Fruit fly (Drosophila melanogaster) whole organism, wandering third instar larva: ENCODE data around the gene CG42335.

Source experiments
- Abd-B ChIP-seq: fragments of >200 bp; optimal IDR thresholded peaks from 2 replicates; lab custom pipeline; 2017; ENCODE audit warnings: missing biosample characterization, missing genetic modification characterization
- CG9705 ChIP-seq: fragments of 200-800 bp; sonication (Bioruptor generic); optimal IDR thresholded peaks from 2 replicates; lab custom pipeline; 2018; ENCODE audit warnings: missing biosample characterization, mild to moderate bottlenecking, missing genetic modification characterization
- CrebA ChIP-seq: fragments of 200-800 bp; sonication (Bioruptor generic); optimal IDR thresholded peaks from 2 replicates; lab custom pipeline; 2016; ENCODE audit warnings: missing biosample characterization, mild to moderate bottlenecking, missing genetic modification characterization, borderline replicate concordance
- Dfd ChIP-seq: fragments of >200 bp; optimal IDR thresholded peaks from 2 replicates; lab custom pipeline; 2017; ENCODE audit warnings: missing biosample characterization, missing genetic modification characterization
- Dif ChIP-seq: fragments of 200-275, 200-300 bp; sonication (Bioruptor generic); optimal IDR thresholded peaks from 2 replicates; lab custom pipeline; 2018; ENCODE audit warnings: missing biosample characterization, missing genetic modification characterization; ENCODE audit not compliant: partially characterized antibody
- GATAd ChIP-seq: sonication (Bioruptor generic); optimal IDR thresholded peaks from 2 replicates; lab custom pipeline; 2016; ENCODE audit warnings: missing biosample characterization, missing genetic modification characterization
- Hnf4 ChIP-seq: fragments of 200-800 bp; sonication (Bioruptor generic); optimal IDR thresholded peaks from 2 replicates; lab custom pipeline; 2016; ENCODE audit warnings: missing biosample characterization, mild to moderate bottlenecking, missing genetic modification characterization
- Hr78 ChIP-seq: fragments of >200 bp; optimal IDR thresholded peaks from 2 replicates; lab custom pipeline; 2017; ENCODE audit warnings: missing biosample characterization, missing genetic modification characterization
- Hr83 ChIP-seq: fragments of 200-300 bp; sonication (Bioruptor generic); optimal IDR thresholded peaks from 2 replicates; lab custom pipeline; 2016; ENCODE audit warnings: missing biosample characterization, mild to moderate bottlenecking, missing genetic modification characterization, moderate library complexity; ENCODE audit not compliant: poor library complexity, severe bottlenecking
- Jra ChIP-seq: sonication (Bioruptor generic); optimal IDR thresholded peaks from 2 replicates; lab custom pipeline; 2016; ENCODE audit warnings: missing biosample characterization, missing genetic modification characterization
- Mio ChIP-seq: sonication (Bioruptor generic); optimal IDR thresholded peaks from 2 replicates; lab custom pipeline; 2016; ENCODE audit warnings: missing biosample characterization, missing genetic modification characterization
- Myc ChIP-seq: fragments of >200 bp; optimal IDR thresholded peaks from 2 replicates; lab custom pipeline; 2017
- N ChIP-seq: fragments of >200 bp; optimal IDR thresholded peaks from 2 replicates; lab custom pipeline; 2018; ENCODE audit warnings: missing biosample characterization, missing external identifiers, missing genetic modification characterization
- OdsH ChIP-seq: fragments of 200-800 bp; sonication (Bioruptor generic); optimal IDR thresholded peaks from 2 replicates; lab custom pipeline; 2016; ENCODE audit warnings: missing biosample characterization, mild to moderate bottlenecking, missing genetic modification characterization
- Rel ChIP-seq, 2 experiments: fragments of 200-800 bp; sonication (Bioruptor generic) in 1 of 2; optimal IDR thresholded peaks; 2 replicates in 1 of 2; 3 replicates in 1 of 2; lab custom pipeline; 2016 to 2019; ENCODE audit warnings: mild to moderate bottlenecking in 2 of 2, missing biosample characterization in 2 of 2, missing genetic modification characterization in 2 of 2, moderate library complexity in 1 of 2
- Sp1 ChIP-seq: fragments of 200-800 bp; sonication (Bioruptor generic); optimal IDR thresholded peaks from 3 replicates; lab custom pipeline; 2019; ENCODE audit warnings: missing biosample characterization, mild to moderate bottlenecking, missing genetic modification characterization, moderate library complexity
- Vsx2 ChIP-seq: fragments of 200-300, 225-300 bp; sonication (Bioruptor generic); optimal IDR thresholded peaks from 2 replicates; lab custom pipeline; 2018; ENCODE audit warnings: missing biosample characterization, missing genetic modification characterization; ENCODE audit not compliant: partially characterized antibody
- br ChIP-seq: fragments of 200-800 bp; sonication (Bioruptor generic); optimal IDR thresholded peaks from 2 replicates; lab custom pipeline; 2016; ENCODE audit warnings: missing biosample characterization, missing genetic modification characterization
- brk ChIP-seq: fragments of 200-800 bp; sonication (Bioruptor generic); optimal IDR thresholded peaks from 2 replicates; lab custom pipeline; 2016; ENCODE audit warnings: missing biosample characterization, mild to moderate bottlenecking, missing genetic modification characterization
- dl ChIP-seq, 2 experiments: fragments of 175-275, 200-275 bp in 1 of 2; fragments of 200-275 bp in 1 of 2; sonication (Bioruptor generic); optimal IDR thresholded peaks; lab custom pipeline; 2018; ENCODE audit warnings: mild to moderate bottlenecking in 2 of 2, missing biosample characterization in 2 of 2, missing genetic modification characterization in 2 of 2, moderate library complexity in 2 of 2; ENCODE audit not compliant: partially characterized antibody in 2 of 2, insufficient read depth in 1 of 2
- dsf ChIP-seq: sonication (Bioruptor generic); optimal IDR thresholded peaks from 2 replicates; lab custom pipeline; 2016; ENCODE audit warnings: missing biosample characterization, missing genetic modification characterization, borderline replicate concordance
- ey ChIP-seq: fragments of 200-800 bp; sonication (Bioruptor generic); optimal IDR thresholded peaks from 2 replicates; lab custom pipeline; 2016; ENCODE audit warnings: missing biosample characterization, missing genetic modification characterization
- fru ChIP-seq: fragments of 200-800 bp; sonication (Bioruptor generic); optimal IDR thresholded peaks from 3 replicates; lab custom pipeline; 2016; ENCODE audit warnings: missing biosample characterization, mild to moderate bottlenecking, missing genetic modification characterization
- jim ChIP-seq: fragments of 175-275, 200-325 bp; sonication (Bioruptor generic); optimal IDR thresholded peaks from 2 replicates; lab custom pipeline; 2016; ENCODE audit warnings: missing biosample characterization, mild to moderate bottlenecking, missing genetic modification characterization
- lola ChIP-seq: fragments of >200 bp; optimal IDR thresholded peaks from 2 replicates; lab custom pipeline; 2017; ENCODE audit warnings: missing biosample characterization, missing genetic modification characterization
- pan ChIP-seq: fragments of >200 bp; optimal IDR thresholded peaks from 2 replicates; lab custom pipeline; 2017
- sage ChIP-seq: fragments of 200-800 bp; sonication (Bioruptor generic); optimal IDR thresholded peaks from 2 replicates; lab custom pipeline; 2016; ENCODE audit warnings: missing biosample characterization, mild to moderate bottlenecking, missing genetic modification characterization
- tai ChIP-seq: sonication (Bioruptor generic); optimal IDR thresholded peaks from 2 replicates; lab custom pipeline; 2016; ENCODE audit warnings: missing biosample characterization, missing genetic modification characterization
- usp ChIP-seq: fragments of >200 bp; optimal IDR thresholded peaks from 2 replicates; lab custom pipeline; 2017; ENCODE audit warnings: missing biosample characterization, missing genetic modification characterization
- woc ChIP-seq: sonication (Bioruptor generic); optimal IDR thresholded peaks from 2 replicates; lab custom pipeline; 2016; ENCODE audit warnings: missing biosample characterization, mild to moderate bottlenecking, missing genetic modification characterization

CG42335 gene

dm6 chr3R:21744988-21745387 lies 13.6 kb upstream of the CG42335 start, which contains the start of gene CG31343:
Gene CG31343 (plus strand): TSS chr3R:21745266.
- TF ChIP-seq Sp1 (GFP tag; lab: Kevin White, UChicago) (no peak), fru (no peak), dsf (GFP tag; lab: Kevin White, UChicago) (no peak), brk (GFP tag; lab: Kevin White, UChicago) (no peak), woc (no peak), ey (GFP tag; lab: Kevin White, UChicago) (no peak), CrebA (no peak), Rel (GFP tag; optimal IDR thresholded peaks at IDR 0.05; lab: Kevin White, UChicago) (no peak), Rel (tag; optimal IDR thresholded peaks at IDR 0.05; lab: Kevin White, UChicago) (no peak), Vsx2 (GFP tag; lab: Kevin White, UChicago) (no peak), GATAd (GFP tag; lab: Kevin White, UChicago) (no peak), pan (no peak)

dm6 chr3R:21745887-21746286 lies 12.7 kb upstream of the CG42335 start:
- no peak for TF ChIP-seq dl (GFP tag; optimal IDR thresholded peaks at IDR 0.05; lab: Kevin White, UChicago; ENCODE audit: insufficient read depth in 1 of 2, partially characterized antibody in 2 of 2)
- TF ChIP-seq Myc: no peak
- no peak for TF ChIP-seq sage (GFP tag; lab: Kevin White, UChicago)
- TF ChIP-seq tai (GFP tag; lab: Kevin White, UChicago): no peak
- no peak for TF ChIP-seq woc
- TF ChIP-seq dsf (GFP tag; lab: Kevin White, UChicago): no peak
- no peak for TF ChIP-seq Rel (GFP tag; optimal IDR thresholded peaks at IDR 0.05; lab: Kevin White, UChicago)
- no peak for TF ChIP-seq Rel (tag; optimal IDR thresholded peaks at IDR 0.05; lab: Kevin White, UChicago)
- no peak for TF ChIP-seq br (GFP tag; lab: Kevin White, UChicago)
- no peak for TF ChIP-seq Sp1 (GFP tag; lab: Kevin White, UChicago)
- TF ChIP-seq usp (GFP tag; lab: Kevin White, UChicago): no peak
- TF ChIP-seq Mio (GFP tag; lab: Kevin White, UChicago): no peak
- no peak for TF ChIP-seq CrebA
- TF ChIP-seq CG9705 (GFP tag; lab: Kevin White, UChicago): no peak
- no peak for TF ChIP-seq Hr83 (GFP tag; lab: Kevin White, UChicago)
- no peak for TF ChIP-seq Jra (GFP tag; lab: Kevin White, UChicago)
- no peak for TF ChIP-seq jim
- TF ChIP-seq lola (GFP tag; lab: Kevin White, UChicago): no peak

- TF ChIP-seq Dfd (GFP tag; lab: Kevin White, UChicago) (no peak), OdsH (GFP tag; lab: Kevin White, UChicago) (no peak), usp (GFP tag; lab: Kevin White, UChicago) (no peak), Dif (GFP tag; lab: Kevin White, UChicago) (no peak), dl (GFP tag; optimal IDR thresholded peaks at IDR 0.05; lab: Kevin White, UChicago; ENCODE audit: insufficient read depth in 1 of 2, partially characterized antibody in 2 of 2) (no peak), Rel (GFP tag; optimal IDR thresholded peaks at IDR 0.05; lab: Kevin White, UChicago) (no peak), Rel (tag; optimal IDR thresholded peaks at IDR 0.05; lab: Kevin White, UChicago) (no peak), Myc (no peak), Hnf4 (GFP tag; lab: Kevin White, UChicago) (no peak), br (GFP tag; lab: Kevin White, UChicago) (no peak), Jra (GFP tag; lab: Kevin White, UChicago) (no peak), Abd-B (GFP tag; lab: Kevin White, UChicago) (no peak), Sp1 (GFP tag; lab: Kevin White, UChicago) (no peak), Hr78 (GFP tag; lab: Kevin White, UChicago) (no peak), pan (no peak), Hr83 (GFP tag; lab: Kevin White, UChicago) (no peak), ey (GFP tag; lab: Kevin White, UChicago) (no peak), GATAd (GFP tag; lab: Kevin White, UChicago) (no peak)
Observed at dm6 chr3R:21748954-21749920, 9.3 kb upstream of the CG42335 start, which contains the start of gene CG31233. Gene CG31233 (plus strand): TSS chr3R:21749853.

- TF ChIP-seq pan (no peak), Dif (GFP tag; lab: Kevin White, UChicago) (no peak), Myc (no peak), Mio (GFP tag; lab: Kevin White, UChicago) (no peak), br (GFP tag; lab: Kevin White, UChicago) (no peak), GATAd (GFP tag; lab: Kevin White, UChicago) (no peak), sage (GFP tag; lab: Kevin White, UChicago) (no peak), Hr83 (GFP tag; lab: Kevin White, UChicago) (no peak), Abd-B (GFP tag; lab: Kevin White, UChicago) (no peak), dsf (GFP tag; lab: Kevin White, UChicago) (no peak), usp (GFP tag; lab: Kevin White, UChicago) (no peak), jim (no peak), N (GFP tag; lab: Kevin White, UChicago) (no peak), dl (GFP tag; optimal IDR thresholded peaks at IDR 0.05; lab: Kevin White, UChicago; ENCODE audit: insufficient read depth in 1 of 2, partially characterized antibody in 2 of 2) (no peak), Hr78 (GFP tag; lab: Kevin White, UChicago) (no peak), Dfd (GFP tag; lab: Kevin White, UChicago) (no peak), tai (GFP tag; lab: Kevin White, UChicago) (no peak)
Observed at dm6 chr3R:21753099-21753498, 5.5 kb upstream of the CG42335 start.
